Comparison of ENCODE assay signal across 2 fruit fly cellular contexts in the genomic region with DNA sequence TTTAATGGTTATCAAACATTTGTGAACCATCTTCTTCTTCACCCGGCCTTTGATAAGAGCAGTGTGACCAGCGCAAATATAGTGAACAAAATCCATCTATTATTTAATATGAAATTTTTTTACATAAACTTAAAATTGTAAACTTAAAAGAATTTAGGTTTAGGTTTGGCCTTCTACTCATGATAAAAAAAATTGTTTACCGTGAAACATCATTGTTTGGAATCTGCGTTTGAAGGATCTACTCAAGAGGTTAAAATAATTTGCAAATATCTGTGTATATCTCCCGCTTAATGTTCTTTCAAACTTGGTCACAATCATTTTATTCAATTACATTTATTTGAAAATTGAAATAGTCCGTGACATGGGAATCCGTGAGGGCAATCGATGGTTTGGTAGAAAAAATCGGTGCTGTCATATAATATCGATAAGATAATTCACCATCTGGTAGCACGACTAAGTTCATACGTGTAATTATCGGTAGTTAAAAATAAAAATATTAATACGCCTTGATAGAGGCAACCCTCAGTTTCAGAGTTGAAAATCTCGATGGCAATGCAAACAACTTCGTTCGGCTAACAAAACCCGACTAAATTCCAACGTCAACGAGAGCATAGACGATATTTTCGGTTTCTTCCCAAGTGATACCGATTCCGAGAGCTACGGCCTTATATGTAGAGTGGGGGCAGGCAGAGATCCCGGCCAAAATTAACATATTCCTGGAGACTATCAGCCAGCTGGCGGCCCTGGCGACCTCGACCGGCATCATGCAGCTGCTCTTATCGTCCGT.
A peak's percentile ranks its signal among the peaks of the same experiment; 100 is the strongest.
TF ChIP-seq lines count a peak whose summit lies in the region.

betaGlu (minus strand) TSS at position 59 of the 787 bp plus-strand sequence.
sip3 (plus strand) TSS at position 430 of the 787 bp plus-strand sequence.

TF ChIP-seq in whole organism, embryonic, 481 proteins besides CTCF, POLR2A, EP300 and RAD21 (continued from another document and continues in another):
- TF ChIP-seq CG13123 (GFP tag; optimal IDR thresholded peaks at IDR 0.05; lab: Kevin White, UChicago) (peak; percentile 0), E2f2 (GFP tag; IDR thresholded peaks at IDR 0.05; lab: Robert Waterston, UW) (peak; percentile 50; the same call in 1 of the 2 replicates), sisA (GFP tag; IDR thresholded peaks at IDR 0.05; lab: Robert Waterston, UW) (no peak), amos (GFP tag; IDR thresholded peaks at IDR 0.05; lab: Robert Waterston, UW; ENCODE audit: partially characterized antibody) (peak; percentile 94), CG8765 (GFP tag; IDR thresholded peaks at IDR 0.05; lab: Robert Waterston, UW) (no peak), CG5953 (GFP tag; IDR thresholded peaks at IDR 0.05; lab: Robert Waterston, UW) (no peak), CG6254 (GFP tag; optimal IDR thresholded peaks at IDR 0.05; lab: Kevin White, UChicago) (no peak), Dfd (GFP tag; optimal IDR thresholded peaks at IDR 0.05; lab: Kevin White, UChicago) (no peak), Max (GFP tag; optimal IDR thresholded peaks at IDR 0.05; lab: Kevin White, UChicago) (peak; percentile 35), CG17802 (tag; optimal IDR thresholded peaks at IDR 0.05; lab: Kevin White, UChicago) (no peak), CG7357 (GFP tag; IDR thresholded peaks at IDR 0.05; lab: Robert Waterston, UW) (no peak), aop (GFP tag; IDR thresholded peaks at IDR 0.05; lab: Robert Waterston, UW) (no peak), MESR4 (GFP tag; optimal IDR thresholded peaks at IDR 0.05; lab: Kevin White, UChicago) (peak; percentile 61), esg (GFP tag; conservative IDR thresholded peaks at IDR 0.05; lab: Robert Waterston, UW) (no peak), CG42726 (GFP tag; IDR thresholded peaks at IDR 0.05; lab: Robert Waterston, UW; ENCODE audit: partially characterized antibody) (peak; percentile 89), CG2120 (GFP tag; optimal IDR thresholded peaks at IDR 0.05; lab: Kevin White, UChicago) (peak; percentile 39), CG2199 (GFP tag; IDR thresholded peaks at IDR 0.05; lab: Robert Waterston, UW) (no peak), Opbp (GFP tag; IDR thresholded peaks at IDR 0.05; lab: Robert Waterston, UW; ENCODE audit: partially characterized antibody) (peak; percentile 92), dan (GFP tag; IDR thresholded peaks at IDR 0.05; lab: Robert Waterston, UW) (no peak), CG11695 (GFP tag; IDR thresholded peaks at IDR 0.05; lab: Robert Waterston, UW) (no peak), Scr (GFP tag; IDR thresholded peaks at IDR 0.05; lab: Robert Waterston, UW; ENCODE audit: partially characterized antibody) (peak; percentile 93), CG30403 (GFP tag; optimal IDR thresholded peaks at IDR 0.05; lab: Kevin White, UChicago) (no peak), CG10267 (tag; optimal IDR thresholded peaks at IDR 0.05; lab: Kevin White, UChicago) (peak; percentile 37), CG12155 (GFP tag; optimal IDR thresholded peaks at IDR 0.05; lab: Kevin White, UChicago) (peak; percentile 13), CG6791 (GFP tag; IDR thresholded peaks at IDR 0.05; lab: Robert Waterston, UW; ENCODE audit: partially characterized antibody) (peak; percentile 90), eyg (GFP tag; optimal IDR thresholded peaks at IDR 0.05; lab: Kevin White, UChicago) (no peak), NFAT (GFP tag; IDR thresholded peaks at IDR 0.05; lab: Robert Waterston, UW) (no peak), Drgx (GFP tag; IDR thresholded peaks at IDR 0.05; lab: Robert Waterston, UW) (no peak), lilli (GFP tag; optimal IDR thresholded peaks at IDR 0.05; lab: Kevin White, UChicago) (peak; percentile 61), Sin3A (optimal IDR thresholded peaks at IDR 0.05; lab: Kevin White, UChicago) (peak; percentile 27), hb (GFP tag; IDR thresholded peaks at IDR 0.05; lab: Robert Waterston, UW; ENCODE audit: partially characterized antibody) (peak; percentile 90), Tbp (GFP tag; optimal IDR thresholded peaks at IDR 0.05; lab: Kevin White, UChicago) (no peak), zen2 (GFP tag; IDR thresholded peaks at IDR 0.05; lab: Robert Waterston, UW; ENCODE audit: partially characterized antibody) (peak; percentile 86), Fer1 (GFP tag; optimal IDR thresholded peaks at IDR 0.05; lab: Kevin White, UChicago) (no peak), twi (tag; optimal IDR thresholded peaks at IDR 0.05; lab: Kevin White, UChicago) (peak; percentile 24), kni (GFP tag; optimal IDR thresholded peaks at IDR 0.05; lab: Kevin White, UChicago) (no peak), al (GFP tag; IDR thresholded peaks at IDR 0.05; lab: Robert Waterston, UW) (no peak), inv (GFP tag; IDR thresholded peaks at IDR 0.05; lab: Robert Waterston, UW; ENCODE audit: partially characterized antibody) (peak; percentile 94), nau (GFP tag; optimal IDR thresholded peaks at IDR 0.05; lab: Kevin White, UChicago) (no peak), CG10462 (GFP tag; optimal IDR thresholded peaks at IDR 0.05; lab: Kevin White, UChicago) (no peak), gem (tag; optimal IDR thresholded peaks at IDR 0.05; lab: Kevin White, UChicago) (no peak), CG33557 (GFP tag; optimal IDR thresholded peaks at IDR 0.05; lab: Kevin White, UChicago) (peak; percentile 8), pnt (GFP tag; optimal IDR thresholded peaks at IDR 0.05; lab: Kevin White, UChicago) (no peak), trem (tag; optimal IDR thresholded peaks at IDR 0.05; lab: Kevin White, UChicago) (peak; percentile 74), gro (GFP tag; optimal IDR thresholded peaks at IDR 0.05; lab: Kevin White, UChicago) (no peak), CG14710 (tag; optimal IDR thresholded peaks at IDR 0.05; lab: Kevin White, UChicago) (peak; percentile 64), vfl (GFP tag; optimal IDR thresholded peaks at IDR 0.05; lab: Kevin White, UChicago) (no peak), oc (tag; optimal IDR thresholded peaks at IDR 0.05; lab: Kevin White, UChicago) (no peak), CG12744 (GFP tag; optimal IDR thresholded peaks at IDR 0.05; lab: Kevin White, UChicago) (peak; percentile 27), CG32772 (GFP tag; IDR thresholded peaks at IDR 0.05; lab: Robert Waterston, UW) (no peak), CG10979 (tag; optimal IDR thresholded peaks at IDR 0.05; lab: Kevin White, UChicago) (no peak), CG7963 (GFP tag; IDR thresholded peaks at IDR 0.05; lab: Robert Waterston, UW; ENCODE audit: partially characterized antibody) (peak; percentile 91), Sry-δ (GFP tag; optimal IDR thresholded peaks at IDR 0.05; lab: Kevin White, UChicago) (peak; percentile 79), CG13287 (GFP tag; IDR thresholded peaks at IDR 0.05; lab: Robert Waterston, UW; ENCODE audit: partially characterized antibody) (peak; percentile 93), Optix (GFP tag; IDR thresholded peaks at IDR 0.05; lab: Robert Waterston, UW) (no peak), CG8388 (GFP tag; optimal IDR thresholded peaks at IDR 0.05; lab: Kevin White, UChicago) (peak; percentile 3), CG12659 (GFP tag; optimal IDR thresholded peaks at IDR 0.05; lab: Kevin White, UChicago) (peak; percentile 75), tin (GFP tag; optimal IDR thresholded peaks at IDR 0.05; lab: Kevin White, UChicago) (no peak), h (optimal IDR thresholded peaks at IDR 0.05; lab: Kevin White, UChicago) (no peak), CG12769 (tag; optimal IDR thresholded peaks at IDR 0.05; lab: Kevin White, UChicago) (no peak)

TF ChIP-seq in whole organism, prepupa, 60 proteins besides CTCF, POLR2A, EP300 and RAD21 (continued from another document):
- TF ChIP-seq Hr39 (GFP tag; optimal IDR thresholded peaks at IDR 0.05; lab: Kevin White, UChicago) (peak; percentile 21), vri (GFP tag; optimal IDR thresholded peaks at IDR 0.05; lab: Kevin White, UChicago) (peak; percentile 74), Smox (GFP tag; optimal IDR thresholded peaks at IDR 0.05; lab: Kevin White, UChicago) (no peak), topi (GFP tag; optimal IDR thresholded peaks at IDR 0.05; lab: Kevin White, UChicago) (peak; percentile 33), cyc (GFP tag; optimal IDR thresholded peaks at IDR 0.05; lab: Kevin White, UChicago) (peak; percentile 12), CG3032 (tag; optimal IDR thresholded peaks at IDR 0.05; lab: Kevin White, UChicago) (peak; percentile 6), Ets21C (GFP tag; optimal IDR thresholded peaks at IDR 0.05; lab: Kevin White, UChicago) (no peak)
TF ChIP-seq in whole organism, prepupa: peak in this region for 15.
